Fruit fly (Drosophila melanogaster): ENCODE data around the gene opm.

opm gene

DNA sequence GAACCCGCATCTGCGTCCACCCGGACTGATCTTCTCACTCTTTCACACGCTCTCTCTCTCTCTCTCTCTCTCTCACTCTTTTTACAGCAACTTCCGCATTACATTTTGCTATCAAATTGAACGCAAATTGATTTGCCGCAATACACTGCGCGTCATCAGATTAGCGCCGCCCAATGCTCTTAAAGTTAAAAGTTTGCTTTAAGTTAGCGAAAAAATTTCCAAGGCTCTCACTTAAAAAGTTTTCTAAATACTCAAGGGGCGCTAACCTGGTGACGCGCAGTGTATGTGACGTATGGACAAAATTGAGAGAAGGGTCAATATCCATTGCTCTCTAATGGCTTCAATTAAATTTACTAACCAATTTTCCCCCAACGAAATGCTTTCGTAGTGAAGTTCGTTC lies 44.0 kb downstream of the opm start (continued):
- TF ChIP-seq trem (tag; optimal IDR thresholded peaks at IDR 0.05): peak; percentile 80
- no peak for TF ChIP-seq hth (optimal IDR thresholded peaks at IDR 0.05)
- TF ChIP-seq HLH4C (GFP tag; IDR thresholded peaks at IDR 0.05; ENCODE audit: partially characterized antibody): no peak
- TF ChIP-seq Spps (tag; optimal IDR thresholded peaks at IDR 0.05): peak; percentile 70
- TF ChIP-seq CG31224 (GFP tag; IDR thresholded peaks at IDR 0.05): peak; percentile 70
- peak; percentile 15 for TF ChIP-seq psq (GFP tag; optimal IDR thresholded peaks at IDR 0.05)
- peak; percentile 83 for TF ChIP-seq ind (GFP tag; optimal IDR thresholded peaks at IDR 0.05)
- peak in 1 of 2 experiments; percentile 21 for TF ChIP-seq insv (GFP tag; optimal IDR thresholded peaks at IDR 0.05)
- TF ChIP-seq corto (GFP tag; optimal IDR thresholded peaks at IDR 0.05): no peak
- peak; percentile 88 for TF ChIP-seq pb (GFP tag; optimal IDR thresholded peaks at IDR 0.05)
- TF ChIP-seq fd64A (GFP tag; optimal IDR thresholded peaks at IDR 0.05): peak; percentile 64
- TF ChIP-seq odd (GFP tag; optimal IDR thresholded peaks at IDR 0.05): peak; percentile 74
- 0 out of 2 replicates have a peak, but pooled peaks have one; percentile 9 for TF ChIP-seq NFAT (GFP tag; IDR thresholded peaks at IDR 0.05)
- TF ChIP-seq CG11247 (GFP tag; IDR thresholded peaks at IDR 0.05): peak; percentile 69
- TF ChIP-seq Meics (GFP tag; optimal IDR thresholded peaks at IDR 0.05): peak; percentile 83
- TF ChIP-seq Dp (GFP tag; optimal IDR thresholded peaks at IDR 0.05): no peak
- TF ChIP-seq Bgb (GFP tag; IDR thresholded peaks at IDR 0.05; ENCODE audit: partially characterized antibody): no peak
- no peak for TF ChIP-seq vnd (GFP tag; IDR thresholded peaks at IDR 0.05; ENCODE audit: partially characterized antibody)
- peak; percentile 80 for TF ChIP-seq pho (GFP tag; optimal IDR thresholded peaks at IDR 0.05)
- peak; percentile 65 for TF ChIP-seq eyg (GFP tag; optimal IDR thresholded peaks at IDR 0.05)
- peak; percentile 71 for TF ChIP-seq p53 (GFP tag; optimal IDR thresholded peaks at IDR 0.05)
- peak; percentile 87 for TF ChIP-seq CG13424 (tag; optimal IDR thresholded peaks at IDR 0.05)
- TF ChIP-seq CG4730 (GFP tag; IDR thresholded peaks at IDR 0.05): peak; percentile 46
- TF ChIP-seq CG8765 (GFP tag; IDR thresholded peaks at IDR 0.05): peak; percentile 34; the same call in 1 of the 2 replicates
- peak; percentile 84 for TF ChIP-seq Dbx (GFP tag; IDR thresholded peaks at IDR 0.05)
- TF ChIP-seq rib (GFP tag; IDR thresholded peaks at IDR 0.05): peak; percentile 74
- peak; percentile 71 for TF ChIP-seq schlank (tag; optimal IDR thresholded peaks at IDR 0.05)
- TF ChIP-seq CG3065 (GFP tag; optimal IDR thresholded peaks at IDR 0.05): peak; percentile 74
- TF ChIP-seq ttk (GFP tag; IDR thresholded peaks at IDR 0.05): peak; percentile 76
- TF ChIP-seq CG17359 (tag; optimal IDR thresholded peaks at IDR 0.05): peak; percentile 91
- TF ChIP-seq CG15479 (GFP tag; optimal IDR thresholded peaks at IDR 0.05): peak; percentile 18
- peak; percentile 80 for TF ChIP-seq CG14014 (GFP tag; IDR thresholded peaks at IDR 0.05)
- TF ChIP-seq Fer3 (tag; optimal IDR thresholded peaks at IDR 0.05): peak; percentile 87
- peak; percentile 70 for TF ChIP-seq exex (tag; optimal IDR thresholded peaks at IDR 0.05)
- TF ChIP-seq CG7271 (tag; optimal IDR thresholded peaks at IDR 0.05): no peak
- peak; percentile 56 for TF ChIP-seq ro (GFP tag; IDR thresholded peaks at IDR 0.05)
- TF ChIP-seq Sry-δ (GFP tag; optimal IDR thresholded peaks at IDR 0.05): peak; percentile 59
- no peak for TF ChIP-seq gfzf (GFP tag; optimal IDR thresholded peaks at IDR 0.05)
- peak; percentile 85 for TF ChIP-seq tap (tag; optimal IDR thresholded peaks at IDR 0.05)
- peak; percentile 71 for TF ChIP-seq CG17568 (GFP tag; optimal IDR thresholded peaks at IDR 0.05)
- TF ChIP-seq pita (GFP tag; optimal IDR thresholded peaks at IDR 0.05): no peak
- TF ChIP-seq stwl (tag; optimal IDR thresholded peaks at IDR 0.05): no peak

DNA sequence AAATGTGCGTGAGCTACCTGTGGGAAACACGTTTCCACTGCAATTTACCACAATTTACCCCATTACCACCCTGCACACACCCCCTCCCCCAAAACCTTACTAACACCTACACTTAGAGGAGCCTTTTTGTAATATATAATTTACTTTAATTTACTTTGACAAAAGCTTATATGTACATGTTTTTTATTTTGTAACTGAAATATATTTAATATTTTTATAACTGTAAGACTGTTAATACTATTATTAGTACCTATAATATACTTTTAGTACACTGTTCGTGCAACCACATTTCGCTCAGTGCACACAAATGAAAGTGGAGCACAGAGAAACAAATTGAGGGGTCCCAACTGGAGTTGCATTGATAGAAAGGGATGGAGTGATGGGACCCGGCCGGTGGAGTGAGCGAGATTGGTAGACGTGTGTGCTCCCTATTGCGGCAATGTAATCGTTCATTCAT lies 45.2 kb downstream of the opm start:
- TF ChIP-seq ewg (GFP tag; optimal IDR thresholded peaks at IDR 0.05) (peak; percentile 75), CG10147 (GFP tag; optimal IDR thresholded peaks at IDR 0.05) (peak; percentile 56), CG18262 (tag; optimal IDR thresholded peaks at IDR 0.05) (peak; percentile 96), CG4360 (GFP tag; IDR thresholded peaks at IDR 0.05) (peak; percentile 51; the same call in 1 of the 2 replicates), CG18764 (GFP tag; optimal IDR thresholded peaks at IDR 0.05) (peak; percentile 57), CG8388 (GFP tag; optimal IDR thresholded peaks at IDR 0.05) (peak; percentile 95), CG10431 (GFP tag; optimal IDR thresholded peaks at IDR 0.05) (peak; percentile 52), Pdp1 (GFP tag; optimal IDR thresholded peaks at IDR 0.05) (no peak), TFAM (GFP tag; optimal IDR thresholded peaks at IDR 0.05) (peak; percentile 41), Mes4 (GFP tag; optimal IDR thresholded peaks at IDR 0.05) (no peak), CG15514 (GFP tag; optimal IDR thresholded peaks at IDR 0.05) (peak; percentile 6)
